Worm (Caenorhabditis elegans): ENCODE data around the gene F32A5.8.

DNA sequence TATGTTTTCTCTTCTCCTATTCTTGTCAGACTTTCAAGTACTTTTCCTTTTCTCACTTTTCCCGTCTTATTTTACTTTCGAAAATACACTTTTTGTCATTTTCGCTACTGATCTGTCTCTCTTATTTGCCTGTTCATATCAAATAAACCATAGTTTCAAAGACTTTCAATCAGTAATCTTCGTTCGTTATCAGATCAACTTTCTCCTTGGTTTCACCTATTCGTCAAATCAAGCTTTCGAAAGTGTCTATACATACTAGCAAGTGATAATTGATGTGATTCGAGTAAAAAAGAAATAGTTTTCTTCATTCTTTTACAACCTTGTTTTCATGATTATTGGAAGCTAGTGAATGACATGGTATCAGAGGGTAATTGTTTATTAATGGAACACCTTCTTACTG, 13.2 kb upstream of the F32A5.8 start:
- no peak for TF ChIP-seq med-1 (GFP tag; optimal IDR thresholded peaks at IDR 0.05; ENCODE audit: insufficient read depth)
- no peak for TF ChIP-seq T22C8.4 (GFP tag; IDR thresholded peaks at IDR 0.05)
- TF ChIP-seq ztf-29 (GFP tag; IDR thresholded peaks at IDR 0.05): no peak
- TF ChIP-seq cog-1 (tag; optimal IDR thresholded peaks at IDR 0.05): no peak
- TF ChIP-seq ref-1 (GFP tag; conservative IDR thresholded peaks at IDR 0.05): no peak
- TF ChIP-seq klf-2 (GFP tag; conservative IDR thresholded peaks at IDR 0.05): no peak
- no peak for TF ChIP-seq flt-1 (GFP tag; IDR thresholded peaks at IDR 0.05)
- TF ChIP-seq tab-1 (GFP tag; IDR thresholded peaks at IDR 0.05): no peak
- no peak for TF ChIP-seq ztf-23 (GFP tag; IDR thresholded peaks at IDR 0.05)
